Worm (Caenorhabditis elegans): ENCODE data around the gene phat-3.

DNA sequence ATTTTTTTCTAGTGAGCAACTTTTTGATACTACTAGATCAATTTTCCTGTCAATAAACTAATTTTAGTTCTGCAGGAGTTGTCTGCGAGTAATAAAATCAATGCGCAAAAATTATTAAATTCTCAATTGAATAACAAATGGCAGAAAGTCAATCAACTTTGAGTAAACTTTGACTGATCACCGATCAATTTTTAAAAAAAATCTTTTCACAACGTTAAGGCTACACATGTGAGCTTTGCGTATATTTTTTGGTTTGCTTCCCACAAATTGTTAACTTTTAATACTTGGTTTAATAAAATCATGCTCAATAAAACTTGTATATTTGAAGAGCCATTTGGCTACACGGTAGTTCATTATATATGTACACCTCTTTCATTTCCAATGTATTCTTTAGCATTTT lies 35.8 kb upstream of the phat-3 start, which contains the start of gene srh-7:
- no peak for TF ChIP-seq ceh-90 (tag; optimal IDR thresholded peaks at IDR 0.05)
- TF ChIP-seq blmp-1 (tag; optimal IDR thresholded peaks at IDR 0.05): no peak
- TF ChIP-seq Y116A8C.19 (tag; optimal IDR thresholded peaks at IDR 0.05; ENCODE audit: borderline replicate concordance): no peak
- TF ChIP-seq jun-1 (tag; optimal IDR thresholded peaks at IDR 0.05): no peak
- TF ChIP-seq lin-15B (tag; optimal IDR thresholded peaks at IDR 0.05): no peak
- TF ChIP-seq unc-62 (GFP tag; optimal IDR thresholded peaks at IDR 0.05): no peak
- TF ChIP-seq zag-1 (tag; optimal IDR thresholded peaks at IDR 0.05): no peak
- TF ChIP-seq unc-86 (tag; optimal IDR thresholded peaks at IDR 0.05): no peak
- no peak for TF ChIP-seq aha-1 (tag; optimal IDR thresholded peaks at IDR 0.05)
- no peak for TF ChIP-seq nhr-19 (GFP tag; conservative IDR thresholded peaks at IDR 0.05)
- no peak for TF ChIP-seq nhr-28 (tag; optimal IDR thresholded peaks at IDR 0.05)
